Worm (Caenorhabditis elegans) whole organism, mixed stage, embryonic: ENCODE results near the gene F48E8.8.

ENCODE experiments used
- lin-32 ChIP-seq: fragments of 200-800 bp; sonication (Bioruptor generic); optimal IDR thresholded peaks from 2 replicates; lab custom pipeline; 2018; ENCODE audit warnings: mild to moderate bottlenecking, missing genetic modification characterization, missing compliant biosample characterization
- unc-62 ChIP-seq: fragments of 150-350 bp; optimal IDR thresholded peaks from 2 replicates; lab custom pipeline; 2014; ENCODE audit warnings: missing biosample characterization, missing genetic modification reagents, missing genetic modification characterization

ce11 chrIII:5472693-5473092 lies 23.1 kb upstream of the F48E8.8 start:
- TF ChIP-seq lin-32 (GFP tag; lab: Kevin White, UChicago) (no peak), unc-62 (GFP tag; lab: Kevin White, UChicago) (no peak)
